Fruit fly (Drosophila melanogaster) whole organism, embryonic: ENCODE results near the gene CG3544.
A peak's percentile ranks its signal among the peaks of the same experiment; 100 is the strongest.

Experiments
- Ada2b ChIP-seq: fragments of 200-800 bp; sonication (Bioruptor generic); IDR thresholded peaks from 2 replicates; pipeline ENCODE4 v1.3.6; 2022; ENCODE audit warnings: missing biosample characterization, missing genetic modification characterization
- Atf-2 ChIP-seq: fragments of 200-800 bp; sonication (Bioruptor generic); optimal IDR thresholded peaks from 2 replicates; lab custom pipeline; 2016; ENCODE audit warnings: missing biosample characterization, missing genetic modification characterization
- B-H2 ChIP-seq: fragments of 200-800 bp; sonication (Bioruptor generic); optimal IDR thresholded peaks from 2 replicates; lab custom pipeline; 2018; ENCODE audit warnings: missing biosample characterization, mild to moderate bottlenecking, missing genetic modification characterization
- Blimp-1 ChIP-seq: fragments of 200-800 bp; sonication (Bioruptor generic); optimal IDR thresholded peaks from 3 replicates; lab custom pipeline; 2018; ENCODE audit warnings: missing biosample characterization, missing genetic modification characterization, mild to moderate bottlenecking, moderate library complexity, missing genetic modification reagents
- CG10431 ChIP-seq: fragments of 200-800 bp; sonication (Bioruptor generic); optimal IDR thresholded peaks from 3 replicates; lab custom pipeline; 2018; ENCODE audit warnings: missing biosample characterization, mild to moderate bottlenecking, missing genetic modification characterization
- CG10462 ChIP-seq: fragments of 200-800 bp; sonication (Bioruptor generic); optimal IDR thresholded peaks from 2 replicates; lab custom pipeline; 2016; ENCODE audit warnings: missing biosample characterization, missing genetic modification characterization
- CG11456 ChIP-seq: fragments of 200-800 bp; sonication (Bioruptor generic); IDR thresholded peaks from 3 replicates; pipeline ENCODE4 v1.3.6; 2022; ENCODE audit warnings: missing biosample characterization, missing genetic modification characterization
- CG12299 ChIP-seq: fragments of 200-800 bp; sonication (Bioruptor generic); optimal IDR thresholded peaks from 2 replicates; lab custom pipeline; 2018; ENCODE audit warnings: missing biosample characterization, mild to moderate bottlenecking, missing genetic modification characterization
- CG13424 ChIP-seq: fragments of 200-800 bp; sonication (Bioruptor generic); optimal IDR thresholded peaks from 2 replicates; lab custom pipeline; 2019; ENCODE audit warnings: missing biosample characterization, mild to moderate bottlenecking, missing genetic modification characterization, moderate library complexity
- CG13624 ChIP-seq: fragments of 200-800 bp; sonication (Bioruptor generic); optimal IDR thresholded peaks from 2 replicates; lab custom pipeline; 2016; ENCODE audit warnings: missing biosample characterization, missing genetic modification characterization
- CG15073 ChIP-seq: fragments of 200-800 bp; sonication (Bioruptor generic); optimal IDR thresholded peaks from 2 replicates; lab custom pipeline; 2016; ENCODE audit warnings: missing biosample characterization, missing genetic modification characterization
- CG15269 ChIP-seq: fragments of 200-800 bp; sonication (Bioruptor generic); optimal IDR thresholded peaks from 2 replicates; lab custom pipeline; 2018; ENCODE audit warnings: missing biosample characterization, mild to moderate bottlenecking, missing genetic modification characterization, moderate library complexity
- CG1602 ChIP-seq: fragments of 200-800 bp; sonication (Bioruptor generic); optimal IDR thresholded peaks from 3 replicates; lab custom pipeline; 2016; ENCODE audit warnings: missing biosample characterization, missing genetic modification characterization
- CG17568 ChIP-seq: fragments of 200-800 bp; sonication (Bioruptor generic); optimal IDR thresholded peaks from 2 replicates; lab custom pipeline; 2018; ENCODE audit warnings: missing biosample characterization, mild to moderate bottlenecking, missing genetic modification characterization, moderate library complexity
- CG17612 ChIP-seq: fragments of 200-800 bp; sonication (Bioruptor generic); IDR thresholded peaks from 2 replicates; pipeline ENCODE4 v1.3.6; 2022; ENCODE audit warnings: missing biosample characterization, missing genetic modification characterization
- CG18476 ChIP-seq: fragments of 200-800 bp; sonication (Bioruptor generic); optimal IDR thresholded peaks from 2 replicates; lab custom pipeline; 2016; ENCODE audit warnings: missing biosample characterization, mild to moderate bottlenecking, missing genetic modification characterization
- CG34422 ChIP-seq: fragments of 200-800 bp; sonication (Bioruptor generic); IDR thresholded peaks from 3 replicates; pipeline ENCODE4 v1.3.6; 2022; ENCODE audit warnings: missing biosample characterization, missing genetic modification characterization
- CG7963 ChIP-seq: fragments of 200-800 bp; sonication (Bioruptor generic); IDR thresholded peaks from 3 replicates; pipeline ENCODE4 v1.3.6; 2022; ENCODE audit warnings: missing biosample characterization, missing genetic modification characterization; ENCODE audit not compliant: partially characterized antibody
- CG8924 ChIP-seq: fragments of 200-800 bp; optimal IDR thresholded peaks from 3 replicates; lab custom pipeline; 2019; ENCODE audit warnings: missing biosample characterization, mild to moderate bottlenecking, missing genetic modification characterization, moderate library complexity
- CG9817 ChIP-seq: fragments of 200-800 bp; sonication (Bioruptor generic); optimal IDR thresholded peaks from 2 replicates; lab custom pipeline; 2018; ENCODE audit warnings: missing biosample characterization, mild to moderate bottlenecking, missing genetic modification characterization, moderate library complexity
- CG9932 ChIP-seq: fragments of 200-800 bp; sonication (Bioruptor generic); IDR thresholded peaks from 2 replicates; pipeline ENCODE4 v1.3.6; 2022; ENCODE audit warnings: missing biosample characterization, missing genetic modification characterization
- CrebB ChIP-seq: fragments of 200-800 bp; sonication (Bioruptor generic); optimal IDR thresholded peaks from 3 replicates; lab custom pipeline; 2018; ENCODE audit warnings: missing biosample characterization, mild to moderate bottlenecking, missing genetic modification characterization
- Jarid2 ChIP-seq: fragments of 200-800 bp; sonication (Bioruptor generic); optimal IDR thresholded peaks from 3 replicates; lab custom pipeline; 2017; ENCODE audit warnings: mild to moderate bottlenecking, missing biosample characterization, missing genetic modification reagents, missing genetic modification characterization
- Lpt ChIP-seq: fragments of >200 bp; optimal IDR thresholded peaks from 2 replicates; lab custom pipeline; 2018; ENCODE audit warnings: missing biosample characterization, missing genetic modification characterization
- Scr ChIP-seq: fragments of 200-800 bp; sonication (Bioruptor generic); IDR thresholded peaks from 2 replicates; pipeline ENCODE4 v1.3.6; 2022; ENCODE audit warnings: missing biosample characterization, missing genetic modification characterization; ENCODE audit not compliant: partially characterized antibody
- Sox102F ChIP-seq: fragments of 200-800 bp; sonication (Bioruptor generic); optimal IDR thresholded peaks from 2 replicates; lab custom pipeline; 2018; ENCODE audit warnings: missing biosample characterization, mild to moderate bottlenecking, missing genetic modification characterization, moderate library complexity
- ara ChIP-seq: fragments of 200-800 bp; sonication (Bioruptor generic); IDR thresholded peaks from 2 replicates; pipeline ENCODE4 v1.3.6; 2022; ENCODE audit warnings: missing biosample characterization, missing genetic modification characterization
- bigmax ChIP-seq: fragments of 200-800 bp; sonication (Bioruptor generic); optimal IDR thresholded peaks from 2 replicates; lab custom pipeline; 2018; ENCODE audit warnings: missing biosample characterization, mild to moderate bottlenecking, missing genetic modification characterization
- chm ChIP-seq: fragments of 200-800 bp; sonication (Bioruptor generic); IDR thresholded peaks from 2 replicates; pipeline ENCODE4 v1.3.6; 2022; ENCODE audit warnings: missing biosample characterization, missing genetic modification characterization
- da ChIP-seq: fragments of 200-800 bp; sonication (Bioruptor generic); optimal IDR thresholded peaks from 2 replicates; lab custom pipeline; 2016; ENCODE audit warnings: missing biosample characterization, missing genetic modification characterization
- danr ChIP-seq: fragments of 200-800 bp; sonication (Bioruptor generic); IDR thresholded peaks from 2 replicates; pipeline ENCODE4 v1.3.6; 2022; ENCODE audit warnings: missing biosample characterization, missing genetic modification characterization
- disco-r ChIP-seq: fragments of 200-800 bp; sonication (Bioruptor generic); optimal IDR thresholded peaks from 2 replicates; lab custom pipeline; 2016; ENCODE audit warnings: missing biosample characterization, missing genetic modification characterization
- dmrt11E ChIP-seq: fragments of 200-800 bp; sonication (Bioruptor generic); optimal IDR thresholded peaks from 3 replicates; lab custom pipeline; 2018; ENCODE audit warnings: missing biosample characterization, mild to moderate bottlenecking, missing genetic modification characterization, moderate library complexity
- fd102C ChIP-seq: fragments of 200-800 bp; sonication (Bioruptor generic); optimal IDR thresholded peaks from 2 replicates; lab custom pipeline; 2018; ENCODE audit warnings: missing biosample characterization, mild to moderate bottlenecking, missing genetic modification characterization, moderate library complexity
- grn ChIP-seq: fragments of 200-800 bp; sonication (Bioruptor generic); optimal IDR thresholded peaks from 3 replicates; lab custom pipeline; 2017; ENCODE audit warnings: missing biosample characterization, missing genetic modification characterization
- h ChIP-seq: fragments of >200 bp; optimal IDR thresholded peaks from 2 replicates; lab custom pipeline; 2017
- jing ChIP-seq: fragments of 200-800 bp; sonication (Bioruptor generic); optimal IDR thresholded peaks from 2 replicates; lab custom pipeline; 2018; ENCODE audit warnings: missing biosample characterization, mild to moderate bottlenecking, missing genetic modification characterization
- klu ChIP-seq: fragments of 200-800 bp; sonication (Bioruptor generic); IDR thresholded peaks from 2 replicates; pipeline ENCODE4 v1.3.6; 2022; ENCODE audit warnings: missing biosample characterization, missing genetic modification characterization
- lmd ChIP-seq: fragments of 200-800 bp; sonication (Bioruptor generic); IDR thresholded peaks from 2 replicates; pipeline ENCODE4 v1.3.6; 2022; ENCODE audit warnings: missing biosample characterization, missing genetic modification characterization
- mam ChIP-seq: fragments of 200-800 bp; sonication (Bioruptor generic); optimal IDR thresholded peaks from 3 replicates; lab custom pipeline; 2016; ENCODE audit warnings: missing biosample characterization, missing genetic modification characterization
- pnt ChIP-seq: fragments of 200-800 bp; sonication (Bioruptor generic); optimal IDR thresholded peaks from 3 replicates; lab custom pipeline; 2016; ENCODE audit warnings: missing biosample characterization, missing genetic modification characterization
- ranshi ChIP-seq: fragments of 200-800 bp; sonication (Bioruptor generic); IDR thresholded peaks from 2 replicates; pipeline ENCODE4 v1.3.6; 2022; ENCODE audit warnings: missing biosample characterization, missing genetic modification characterization
- sc ChIP-seq, 3 experiments: fragments of >200 bp in 2 of 3; fragments of 200-800 bp in 1 of 3; sonication (Bioruptor generic) in 1 of 3; optimal IDR thresholded peaks; 2 replicates in 2 of 3; 3 replicates in 1 of 3; lab custom pipeline; 2017; ENCODE audit warnings: mild to moderate bottlenecking in 1 of 3, missing biosample characterization in 1 of 3, missing genetic modification characterization in 1 of 3, missing genetic modification reagents in 1 of 3
- sens-2 ChIP-seq: fragments of 200-800 bp; sonication (Bioruptor generic); IDR thresholded peaks from 2 replicates; pipeline ENCODE4 v1.3.6; 2022; ENCODE audit warnings: missing biosample characterization, missing genetic modification characterization
- sim ChIP-seq: fragments of 200-800 bp; sonication (Bioruptor generic); IDR thresholded peaks from 2 replicates; pipeline ENCODE4 v1.3.6; 2022; ENCODE audit warnings: missing biosample characterization, missing genetic modification characterization
- slou ChIP-seq: fragments of 200-800 bp; sonication (Bioruptor generic); optimal IDR thresholded peaks from 3 replicates; lab custom pipeline; 2016; ENCODE audit warnings: missing biosample characterization, missing genetic modification characterization
- tup ChIP-seq: fragments of 200-800 bp; sonication (Bioruptor generic); optimal IDR thresholded peaks from 2 replicates; lab custom pipeline; 2016; ENCODE audit warnings: missing biosample characterization, mild to moderate bottlenecking, missing genetic modification characterization, moderate library complexity
- unpg ChIP-seq: fragments of 200-800 bp; sonication (Bioruptor generic); optimal IDR thresholded peaks from 3 replicates; lab custom pipeline; 2018; ENCODE audit warnings: missing biosample characterization, mild to moderate bottlenecking, missing genetic modification characterization, moderate library complexity
- vnd ChIP-seq: fragments of 200-800 bp; sonication (Bioruptor generic); IDR thresholded peaks from 3 replicates; pipeline ENCODE4 v1.3.6; 2022; ENCODE audit warnings: missing biosample characterization, missing genetic modification characterization; ENCODE audit not compliant: partially characterized antibody
- vvl ChIP-seq: fragments of 200-800 bp; sonication (Bioruptor generic); IDR thresholded peaks from 2 replicates; pipeline ENCODE4 v1.3.6; 2022; ENCODE audit warnings: missing biosample characterization, missing genetic modification characterization
- zfh2 ChIP-seq: fragments of 200-800 bp; sonication (Bioruptor generic); optimal IDR thresholded peaks from 2 replicates; lab custom pipeline; 2016; ENCODE audit warnings: missing biosample characterization, missing genetic modification characterization

Gene CG3544

DNA sequence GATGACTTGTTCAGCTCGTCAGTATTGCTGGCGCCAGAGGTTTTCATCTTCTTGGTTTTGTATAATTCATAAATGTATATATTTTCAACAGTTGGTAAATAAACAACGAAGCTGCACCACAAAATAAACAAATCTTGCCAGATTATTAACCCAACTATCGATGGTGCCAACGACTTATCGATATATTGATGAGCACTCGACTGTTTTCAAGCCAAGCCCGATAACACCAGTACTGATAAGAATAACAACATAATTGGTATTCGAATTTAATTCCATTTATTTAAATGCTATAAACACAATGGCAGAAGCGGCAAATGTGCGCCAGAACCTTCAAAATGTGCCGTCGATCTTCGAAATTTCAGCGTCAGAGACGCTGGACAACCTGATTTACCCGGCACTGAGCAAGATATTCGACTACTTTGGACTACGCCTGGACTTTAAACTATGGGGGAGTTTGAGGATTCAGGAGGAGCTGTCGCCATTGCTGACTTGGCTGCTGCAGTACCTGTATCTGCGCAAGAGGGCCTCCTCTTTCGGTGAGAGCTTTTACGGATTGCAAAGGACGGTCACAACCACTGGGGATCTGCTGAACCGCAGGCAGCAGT is 31.8 kb downstream of the CG3544 start, which contains the start of the genes Saf6 and Pex12 (continued):
- no peak for TF ChIP-seq h (lab: Kevin White, UChicago)
- no peak for TF ChIP-seq B-H2 (GFP tag; lab: Kevin White, UChicago)
- no peak for TF ChIP-seq CG13624 (GFP tag; lab: Kevin White, UChicago)
- no peak for TF ChIP-seq CG15269 (tag; lab: Kevin White, UChicago)
- TF ChIP-seq sim, result no peak
- TF ChIP-seq chm (GFP tag; lab: Robert Waterston, UW), result no peak
- no peak for TF ChIP-seq CG13424 (tag; lab: Kevin White, UChicago)
- TF ChIP-seq danr (GFP tag; lab: Robert Waterston, UW), result no peak
- peak; percentile 76 for TF ChIP-seq vnd (GFP tag; lab: Robert Waterston, UW)
- no peak for TF ChIP-seq CG9817 (tag; lab: Kevin White, UChicago)
- TF ChIP-seq ara (GFP tag; lab: Robert Waterston, UW), result no peak
- no peak for TF ChIP-seq CG15073 (GFP tag; lab: Kevin White, UChicago)
- no peak for TF ChIP-seq dmrt11E (tag; lab: Kevin White, UChicago)
- TF ChIP-seq CG18476 (GFP tag; lab: Kevin White, UChicago), result no peak
- TF ChIP-seq CG7963 (GFP tag; lab: Robert Waterston, UW), result peak; percentile 83
- no peak for TF ChIP-seq CG11456 (GFP tag; lab: Robert Waterston, UW)
- no peak for TF ChIP-seq Sox102F (GFP tag; lab: Kevin White, UChicago)
- no peak for TF ChIP-seq zfh2 (GFP tag; lab: Kevin White, UChicago)
- no peak for TF ChIP-seq ranshi
- peak; percentile 83 for TF ChIP-seq Scr (GFP tag; lab: Robert Waterston, UW)
- peak; percentile 21 for TF ChIP-seq bigmax (GFP tag; lab: Kevin White, UChicago)
- no peak for TF ChIP-seq CG10431 (GFP tag; lab: Kevin White, UChicago)
- no peak for TF ChIP-seq Lpt (GFP tag; lab: Kevin White, UChicago)
- TF ChIP-seq mam (GFP tag; lab: Kevin White, UChicago), result no peak
- TF ChIP-seq CG34422 (GFP tag; lab: Robert Waterston, UW), result no peak
- TF ChIP-seq disco-r (GFP tag; lab: Kevin White, UChicago), result no peak
- TF ChIP-seq Blimp-1 (GFP tag; lab: Kevin White, UChicago), result no peak
- TF ChIP-seq vvl (GFP tag; lab: Robert Waterston, UW), result no peak; the same call in 1 of the 2 replicates
- no peak for TF ChIP-seq CG9932
- TF ChIP-seq Atf-2 (GFP tag; lab: Kevin White, UChicago), result no peak
- no peak for TF ChIP-seq klu
- no peak for TF ChIP-seq Ada2b
- TF ChIP-seq CG10462 (GFP tag; lab: Kevin White, UChicago), result no peak
- TF ChIP-seq CG17568, result no peak
- no peak for TF ChIP-seq CrebB (tag; lab: Kevin White, UChicago)
- TF ChIP-seq sc (optimal IDR thresholded peaks at IDR 0.05; lab: Kevin White, UChicago), result no peak
- no peak for TF ChIP-seq sc (GFP tag; optimal IDR thresholded peaks at IDR 0.05; lab: Kevin White, UChicago)
- no peak for TF ChIP-seq slou
- TF ChIP-seq CG8924 (tag; lab: Kevin White, UChicago), result no peak
- TF ChIP-seq jing, result no peak
- no peak for TF ChIP-seq grn
- no peak for TF ChIP-seq tup (GFP tag; lab: Kevin White, UChicago)
- TF ChIP-seq sens-2 (GFP tag; lab: Robert Waterston, UW), result no peak
- TF ChIP-seq lmd (GFP tag; lab: Robert Waterston, UW), result no peak
- no peak for TF ChIP-seq Jarid2
- no peak for TF ChIP-seq da
- TF ChIP-seq unpg (GFP tag; lab: Kevin White, UChicago), result no peak
- TF ChIP-seq pnt (GFP tag; lab: Kevin White, UChicago), result no peak
- TF ChIP-seq CG17612 (GFP tag; lab: Robert Waterston, UW), result no peak
- TF ChIP-seq CG12299 (tag; lab: Kevin White, UChicago), result no peak
- TF ChIP-seq fd102C, result no peak
- no peak for TF ChIP-seq CG1602 (GFP tag; lab: Kevin White, UChicago)
